Worm (Caenorhabditis elegans) whole organism, young adult: ENCODE results near the gene fbxa-65.

ENCODE experiments used
- F39B2.1 ChIP-seq: fragments of 200-800 bp; sonication (Bioruptor generic); IDR thresholded peaks from 2 replicates; pipeline ENCODE4 v1.3.6; 2022; ENCODE audit warnings: missing genetic modification reagents, missing genetic modification characterization, missing compliant biosample characterization
- K11D2.4 ChIP-seq: fragments of 200-800 bp; sonication (Bioruptor generic); IDR thresholded peaks from 2 replicates; pipeline ENCODE4 v1.3.6; 2022; ENCODE audit warnings: missing genetic modification reagents, missing genetic modification characterization, missing compliant biosample characterization
- ceh-27 ChIP-seq: fragments of 200-800 bp; sonication (Bioruptor generic); optimal IDR thresholded peaks from 2 replicates; lab custom pipeline; 2018; ENCODE audit warnings: mild to moderate bottlenecking, missing genetic modification characterization, moderate library complexity, missing compliant biosample characterization
- chd-7 ChIP-seq: sonication (generic microtip); optimal IDR thresholded peaks from 2 replicates; lab custom pipeline; 2016; ENCODE audit warnings: mild to moderate bottlenecking, missing genetic modification characterization, moderate library complexity, missing compliant biosample characterization
- fkh-3 ChIP-seq: sonication (generic microtip); optimal IDR thresholded peaks from 2 replicates; lab custom pipeline; 2016; ENCODE audit warnings: mild to moderate bottlenecking, missing genetic modification characterization, missing compliant biosample characterization
- mxl-1 ChIP-seq: sonication (generic microtip); optimal IDR thresholded peaks from 2 replicates; lab custom pipeline; 2016; ENCODE audit warnings: missing genetic modification characterization, missing compliant biosample characterization
- nfya-1 ChIP-seq: sonication (generic microtip); optimal IDR thresholded peaks from 2 replicates; lab custom pipeline; 2017; ENCODE audit warnings: antibody characterized with exemption, missing compliant biosample characterization, missing genetic modification characterization, borderline replicate concordance; ENCODE audit not compliant: insufficient read depth
- sea-2 ChIP-seq: fragments of 200-800 bp; sonication (Bioruptor generic); IDR thresholded peaks from 2 replicates; pipeline ENCODE4 v1.3.6; 2022; ENCODE audit warnings: missing genetic modification characterization, missing compliant biosample characterization
- unc-62 ChIP-seq: fragments of 150-350 bp; optimal IDR thresholded peaks from 2 replicates; lab custom pipeline; 2014; ENCODE audit warnings: missing biosample characterization, missing genetic modification reagents, missing genetic modification characterization

ce11 chrV:3394694-3395240, 48.5 kb upstream of the fbxa-65 start, which contains the start of gene T20D4.15:
- TF ChIP-seq F39B2.1 (GFP tag; lab: Robert Waterston, UW) (no peak), fkh-3 (tag; lab: Kevin White, UChicago) (no peak), unc-62 (no peak), mxl-1 (tag; lab: Kevin White, UChicago) (no peak), ceh-27 (GFP tag; lab: Kevin White, UChicago) (no peak), sea-2 (no peak), nfya-1 (tag; lab: Kevin White, UChicago) (no peak), chd-7 (tag; lab: Kevin White, UChicago) (no peak), K11D2.4 (GFP tag; lab: Robert Waterston, UW) (no peak)
